Fruit fly (Drosophila melanogaster) whole organism, embryonic: ENCODE results near the gene CG32801.

Source experiments
- Abd-B ChIP-seq: fragments of 200-800 bp; sonication (Bioruptor generic); optimal IDR thresholded peaks from 2 replicates; lab custom pipeline; 2018; ENCODE audit warnings: missing biosample characterization, mild to moderate bottlenecking, missing genetic modification characterization, moderate library complexity
- Atf-2 ChIP-seq: fragments of 200-800 bp; sonication (Bioruptor generic); optimal IDR thresholded peaks from 2 replicates; lab custom pipeline; 2016; ENCODE audit warnings: missing biosample characterization, missing genetic modification characterization
- B-H1 ChIP-seq: fragments of 200-800 bp; sonication (Bioruptor generic); IDR thresholded peaks from 3 replicates; pipeline ENCODE4 v1.3.6; 2022; ENCODE audit warnings: missing biosample characterization, missing genetic modification characterization
- CG13894 ChIP-seq: fragments of 200-800 bp; sonication (Bioruptor generic); optimal IDR thresholded peaks from 3 replicates; lab custom pipeline; 2018; ENCODE audit warnings: missing biosample characterization, mild to moderate bottlenecking, missing genetic modification characterization, moderate library complexity
- CG14965 ChIP-seq: fragments of 200-800 bp; sonication (Bioruptor generic); optimal IDR thresholded peaks from 2 replicates; lab custom pipeline; 2016; ENCODE audit warnings: missing biosample characterization, missing genetic modification characterization, borderline replicate concordance
- CG15479 ChIP-seq: fragments of 200-800 bp; sonication (Bioruptor generic); optimal IDR thresholded peaks from 3 replicates; lab custom pipeline; 2019; ENCODE audit warnings: missing biosample characterization, mild to moderate bottlenecking, missing genetic modification characterization, moderate library complexity
- CG15514 ChIP-seq: fragments of 200-800 bp; sonication (Bioruptor generic); optimal IDR thresholded peaks from 3 replicates; lab custom pipeline; 2017; ENCODE audit warnings: missing biosample characterization, missing genetic modification characterization, mild to moderate bottlenecking, moderate library complexity, missing genetic modification reagents
- CG16863 ChIP-seq: fragments of 200-800 bp; sonication (Bioruptor generic); optimal IDR thresholded peaks from 3 replicates; lab custom pipeline; 2016; ENCODE audit warnings: missing biosample characterization, missing genetic modification characterization
- CG17612 ChIP-seq: fragments of 200-800 bp; sonication (Bioruptor generic); IDR thresholded peaks from 2 replicates; pipeline ENCODE4 v1.3.6; 2022; ENCODE audit warnings: missing biosample characterization, missing genetic modification characterization
- CG17912 ChIP-seq: fragments of 200-800 bp; sonication (Bioruptor generic); optimal IDR thresholded peaks from 2 replicates; lab custom pipeline; 2018; ENCODE audit warnings: missing biosample characterization, mild to moderate bottlenecking, missing genetic modification characterization
- CG18619 ChIP-seq: fragments of 200-800 bp; sonication (Bioruptor generic); optimal IDR thresholded peaks from 3 replicates; lab custom pipeline; 2017; ENCODE audit warnings: missing biosample characterization, mild to moderate bottlenecking, missing genetic modification characterization
- CG31441 ChIP-seq: fragments of 200-800 bp; sonication (Bioruptor generic); IDR thresholded peaks from 2 replicates; pipeline ENCODE4 v1.3.6; 2022; ENCODE audit warnings: missing biosample characterization, missing genetic modification characterization
- CG4854 ChIP-seq: fragments of 200-800 bp; sonication (Bioruptor generic); optimal IDR thresholded peaks from 2 replicates; lab custom pipeline; 2016; ENCODE audit warnings: missing biosample characterization, missing genetic modification characterization, inconsistent platforms
- CG6765 ChIP-seq: fragments of 200-800 bp; sonication (Bioruptor generic); optimal IDR thresholded peaks from 3 replicates; lab custom pipeline; 2017; ENCODE audit warnings: missing biosample characterization, mild to moderate bottlenecking, missing genetic modification characterization
- CG9817 ChIP-seq: fragments of 200-800 bp; sonication (Bioruptor generic); optimal IDR thresholded peaks from 2 replicates; lab custom pipeline; 2018; ENCODE audit warnings: missing biosample characterization, mild to moderate bottlenecking, missing genetic modification characterization, moderate library complexity
- Doc2 ChIP-seq: fragments of 200-800 bp; sonication (Bioruptor generic); IDR thresholded peaks from 2 replicates; pipeline ENCODE4 v1.3.6; 2022; ENCODE audit warnings: missing biosample characterization, missing genetic modification characterization
- Drgx ChIP-seq: fragments of 200-800 bp; sonication (Bioruptor generic); IDR thresholded peaks from 2 replicates; pipeline ENCODE4 v1.3.6; 2022; ENCODE audit warnings: missing biosample characterization, missing genetic modification characterization
- E2f1 ChIP-seq: fragments of 200-800 bp; sonication (Bioruptor generic); IDR thresholded peaks from 2 replicates; pipeline ENCODE4 v1.3.6; 2022; ENCODE audit warnings: missing biosample characterization, missing genetic modification characterization
- E2f2 ChIP-seq: fragments of 200-800 bp; sonication (Bioruptor generic); IDR thresholded peaks from 2 replicates; pipeline ENCODE4 v1.3.6; 2022; ENCODE audit warnings: missing biosample characterization, missing genetic modification characterization
- Eip74EF ChIP-seq, 2 experiments: fragments of 200-800 bp in 1 of 2; fragments of >200 bp in 1 of 2; sonication (Bioruptor generic) in 1 of 2; optimal IDR thresholded peaks; 2 replicates each; lab custom pipeline; 2017 to 2019; ENCODE audit warnings: missing biosample characterization in 2 of 2, missing genetic modification characterization in 2 of 2, mild to moderate bottlenecking in 1 of 2, moderate library complexity in 1 of 2
- HmgZ ChIP-seq: fragments of 200-800 bp; sonication (Bioruptor generic); optimal IDR thresholded peaks from 2 replicates; lab custom pipeline; 2018; ENCODE audit warnings: missing biosample characterization, mild to moderate bottlenecking, missing genetic modification characterization
- Hmr ChIP-seq: fragments of 200-800 bp; sonication (Bioruptor generic); optimal IDR thresholded peaks from 3 replicates; lab custom pipeline; 2017; ENCODE audit warnings: mild to moderate bottlenecking, missing biosample characterization, missing genetic modification reagents, missing genetic modification characterization
- Jarid2 ChIP-seq: fragments of 200-800 bp; sonication (Bioruptor generic); optimal IDR thresholded peaks from 3 replicates; lab custom pipeline; 2017; ENCODE audit warnings: mild to moderate bottlenecking, missing biosample characterization, missing genetic modification reagents, missing genetic modification characterization
- Lim3 ChIP-seq: fragments of 200-800 bp; sonication (Bioruptor generic); IDR thresholded peaks from 2 replicates; pipeline ENCODE4 v1.3.6; 2022; ENCODE audit warnings: missing biosample characterization, missing genetic modification characterization
- Oli ChIP-seq: fragments of 200-800 bp; sonication (Bioruptor generic); optimal IDR thresholded peaks from 2 replicates; lab custom pipeline; 2018; ENCODE audit warnings: missing biosample characterization, mild to moderate bottlenecking, missing genetic modification characterization, moderate library complexity
- Sox100B ChIP-seq: fragments of 200-800 bp; sonication (Bioruptor generic); optimal IDR thresholded peaks from 3 replicates; lab custom pipeline; 2018; ENCODE audit warnings: missing biosample characterization, mild to moderate bottlenecking, missing genetic modification characterization
- Taf1 ChIP-seq: fragments of 200-800 bp; sonication (Bioruptor generic); IDR thresholded peaks from 2 replicates; pipeline ENCODE4 v1.3.6; 2022; ENCODE audit warnings: missing biosample characterization, missing genetic modification characterization
- abd-A ChIP-seq: fragments of 200-800 bp; sonication (Bioruptor generic); optimal IDR thresholded peaks from 3 replicates; lab custom pipeline; 2019; ENCODE audit warnings: missing biosample characterization, mild to moderate bottlenecking, missing genetic modification characterization, moderate library complexity
- bbx ChIP-seq: fragments of 200-800 bp; sonication (Bioruptor generic); IDR thresholded peaks from 2 replicates; pipeline ENCODE4 v1.3.6; 2022; ENCODE audit warnings: missing biosample characterization, missing genetic modification characterization; ENCODE audit not compliant: partially characterized antibody
- br ChIP-seq: fragments of >200 bp; optimal IDR thresholded peaks from 2 replicates; lab custom pipeline; 2017
- crp ChIP-seq, 2 experiments: fragments of 200-800 bp; sonication (Bioruptor generic); optimal IDR thresholded peaks; 2 replicates in 1 of 2; 3 replicates in 1 of 2; lab custom pipeline; 2017; ENCODE audit warnings: missing biosample characterization in 2 of 2, missing genetic modification characterization in 2 of 2, mild to moderate bottlenecking in 1 of 2, moderate library complexity in 1 of 2
- cwo ChIP-seq: fragments of 200-800 bp; sonication (Bioruptor generic); optimal IDR thresholded peaks from 3 replicates; lab custom pipeline; 2017; ENCODE audit warnings: missing biosample characterization, missing genetic modification characterization, mild to moderate bottlenecking, moderate library complexity, missing genetic modification reagents
- fd102C ChIP-seq: fragments of 200-800 bp; sonication (Bioruptor generic); optimal IDR thresholded peaks from 2 replicates; lab custom pipeline; 2018; ENCODE audit warnings: missing biosample characterization, mild to moderate bottlenecking, missing genetic modification characterization, moderate library complexity
- gfzf ChIP-seq: fragments of 200-800 bp; sonication (Bioruptor generic); optimal IDR thresholded peaks from 2 replicates; lab custom pipeline; 2016; ENCODE audit warnings: missing biosample characterization, mild to moderate bottlenecking, missing genetic modification characterization, moderate library complexity
- insv ChIP-seq, 2 experiments: fragments of 200-800 bp; sonication (Bioruptor generic); optimal IDR thresholded peaks; 3 replicates each; lab custom pipeline; 2016 to 2018; ENCODE audit warnings: missing biosample characterization in 2 of 2, missing genetic modification characterization in 2 of 2
- inv ChIP-seq: fragments of 200-800 bp; sonication (Bioruptor generic); IDR thresholded peaks from 2 replicates; pipeline ENCODE4 v1.3.6; 2022; ENCODE audit warnings: missing biosample characterization, missing genetic modification characterization; ENCODE audit not compliant: partially characterized antibody
- jumu ChIP-seq: fragments of 200-800 bp; sonication (Bioruptor generic); optimal IDR thresholded peaks from 3 replicates; lab custom pipeline; 2016; ENCODE audit warnings: missing biosample characterization, missing genetic modification characterization
- kni ChIP-seq: fragments of 200-800 bp; sonication (Bioruptor generic); optimal IDR thresholded peaks from 3 replicates; lab custom pipeline; 2017; ENCODE audit warnings: mild to moderate bottlenecking, missing biosample characterization, missing genetic modification reagents, missing genetic modification characterization
- lola ChIP-seq, 3 experiments: fragments of >200 bp in 2 of 3; fragments of 200-800 bp in 1 of 3; sonication (Bioruptor generic) in 1 of 3; optimal IDR thresholded peaks; 2 replicates each; lab custom pipeline; 2017 to 2019; ENCODE audit warnings: missing biosample characterization in 3 of 3, missing genetic modification characterization in 3 of 3, mild to moderate bottlenecking in 1 of 3, moderate library complexity in 1 of 3
- nom ChIP-seq: fragments of 200-800 bp; sonication (Bioruptor generic); optimal IDR thresholded peaks from 2 replicates; lab custom pipeline; 2017; ENCODE audit warnings: missing biosample characterization, missing genetic modification characterization, mild to moderate bottlenecking, moderate library complexity, missing genetic modification reagents
- pb ChIP-seq: fragments of 200-800 bp; sonication (Bioruptor generic); optimal IDR thresholded peaks from 3 replicates; lab custom pipeline; 2016; ENCODE audit warnings: missing biosample characterization, missing genetic modification characterization
- rib ChIP-seq: fragments of 200-800 bp; sonication (Bioruptor generic); IDR thresholded peaks from 2 replicates; pipeline ENCODE4 v1.3.6; 2022; ENCODE audit warnings: missing biosample characterization, missing genetic modification characterization
- sens-2 ChIP-seq: fragments of 200-800 bp; sonication (Bioruptor generic); IDR thresholded peaks from 2 replicates; pipeline ENCODE4 v1.3.6; 2022; ENCODE audit warnings: missing biosample characterization, missing genetic modification characterization
- sob ChIP-seq: fragments of 200-800 bp; sonication (Bioruptor generic); IDR thresholded peaks from 2 replicates; pipeline ENCODE4 v1.3.6; 2022; ENCODE audit warnings: missing biosample characterization, missing genetic modification characterization
- sr ChIP-seq: fragments of 200-800 bp; sonication (Bioruptor generic); IDR thresholded peaks from 3 replicates; pipeline ENCODE4 v1.3.6; 2022; ENCODE audit warnings: missing biosample characterization, missing genetic modification characterization
- trem ChIP-seq: fragments of 200-800 bp; optimal IDR thresholded peaks from 3 replicates; lab custom pipeline; 2019; ENCODE audit warnings: missing biosample characterization, mild to moderate bottlenecking, missing genetic modification characterization, moderate library complexity
- unc-4 ChIP-seq: fragments of 200-800 bp; sonication (Bioruptor generic); IDR thresholded peaks from 2 replicates; pipeline ENCODE4 v1.3.6; 2022; ENCODE audit warnings: missing biosample characterization, missing genetic modification characterization; ENCODE audit not compliant: partially characterized antibody
- unpg ChIP-seq: fragments of 200-800 bp; sonication (Bioruptor generic); optimal IDR thresholded peaks from 3 replicates; lab custom pipeline; 2018; ENCODE audit warnings: missing biosample characterization, mild to moderate bottlenecking, missing genetic modification characterization, moderate library complexity

The CG32801 gene

dm6 chrX:1940020-1940419 is 37.0 kb upstream of the CG32801 start, which contains the start of the genes CG3857 and CG3587 (continued):
- TF ChIP-seq Oli (tag; lab: Kevin White, UChicago) (peak; percentile 64), br (lab: Kevin White, UChicago) (no peak), pb (GFP tag; lab: Kevin White, UChicago) (peak; percentile 76), E2f2 (GFP tag; lab: Robert Waterston, UW) (peak; percentile 50), CG15479 (no peak), crp (GFP tag; optimal IDR thresholded peaks at IDR 0.05; lab: Kevin White, UChicago) (peak in 1 of 2 experiments; percentile 61), kni (GFP tag; lab: Kevin White, UChicago) (peak; percentile 31), bbx (GFP tag; lab: Robert Waterston, UW) (no peak), rib (no peak), sr (GFP tag; lab: Robert Waterston, UW) (0 out of 3 replicates have a peak, but pooled peaks have one; percentile 4), E2f1 (GFP tag; lab: Robert Waterston, UW) (peak; percentile 34; the same call in 1 of the 2 replicates), nom (GFP tag; lab: Kevin White, UChicago) (peak; percentile 25), B-H1 (GFP tag; lab: Robert Waterston, UW) (no peak), abd-A (tag; lab: Kevin White, UChicago) (no peak), fd102C (GFP tag; lab: Kevin White, UChicago) (peak; percentile 35), Lim3 (GFP tag; lab: Robert Waterston, UW) (no peak), CG15514 (GFP tag; lab: Kevin White, UChicago) (peak; percentile 82), lola (GFP tag; optimal IDR thresholded peaks at IDR 0.05; lab: Kevin White, UChicago) (peak in 1 of 3 experiments; percentile 67), CG16863 (GFP tag; lab: Kevin White, UChicago) (peak; percentile 76), unc-4 (GFP tag; lab: Robert Waterston, UW) (peak; percentile 16; the same call in 1 of the 2 replicates), Drgx (GFP tag; lab: Robert Waterston, UW) (peak; percentile 57), sens-2 (GFP tag; lab: Robert Waterston, UW) (no peak), Abd-B (GFP tag; lab: Kevin White, UChicago) (peak; percentile 71), insv (GFP tag; optimal IDR thresholded peaks at IDR 0.05; lab: Kevin White, UChicago) (peak in 1 of 2 experiments; percentile 13), Jarid2 (GFP tag; lab: Kevin White, UChicago) (peak; percentile 49), sob (GFP tag; lab: Robert Waterston, UW) (peak; percentile 81), gfzf (GFP tag; lab: Kevin White, UChicago) (peak; percentile 21), CG17912 (GFP tag; lab: Kevin White, UChicago) (no peak), Taf1 (GFP tag; lab: Robert Waterston, UW) (peak; percentile 48; the same call in 1 of the 2 replicates), CG17612 (GFP tag; lab: Robert Waterston, UW) (no peak), CG4854 (GFP tag; lab: Kevin White, UChicago) (peak; percentile 28), CG18619 (GFP tag; lab: Kevin White, UChicago) (peak; percentile 63), HmgZ (tag; lab: Kevin White, UChicago) (peak; percentile 78), Doc2 (GFP tag; lab: Robert Waterston, UW) (no peak), Atf-2 (GFP tag; lab: Kevin White, UChicago) (peak; percentile 84), Sox100B (GFP tag; lab: Kevin White, UChicago) (peak; percentile 61), jumu (GFP tag; lab: Kevin White, UChicago) (peak; percentile 62), CG9817 (peak; percentile 70), CG14965 (GFP tag; lab: Kevin White, UChicago) (no peak), CG31441 (GFP tag; lab: Robert Waterston, UW) (peak; percentile 57; the same call in 1 of the 2 replicates), cwo (GFP tag; lab: Kevin White, UChicago) (peak; percentile 53), Eip74EF (GFP tag; optimal IDR thresholded peaks at IDR 0.05; lab: Kevin White, UChicago) (no peak), CG13894 (tag; lab: Kevin White, UChicago) (peak; percentile 11), unpg (GFP tag; lab: Kevin White, UChicago) (peak; percentile 57), trem (peak; percentile 58), inv (GFP tag; lab: Robert Waterston, UW) (no peak), Hmr (GFP tag; lab: Kevin White, UChicago) (peak; percentile 81), CG6765 (peak; percentile 32)
